Worm (Caenorhabditis elegans) whole organism, L1 larva: ENCODE results near the gene Y15E3A.5.

ENCODE experiments used
- ces-1 ChIP-seq: fragments of 150-350 bp; optimal IDR thresholded peaks from 2 replicates; lab custom pipeline; 2014; ENCODE audit warnings: missing biosample characterization, missing genetic modification reagents, missing genetic modification characterization
- dsc-1 ChIP-seq: sonication (generic microtip); optimal IDR thresholded peaks from 2 replicates; lab custom pipeline; 2016; ENCODE audit warnings: mild to moderate bottlenecking, missing genetic modification characterization, missing compliant biosample characterization
- fkh-8 ChIP-seq: sonication (generic microtip); optimal IDR thresholded peaks from 2 replicates; lab custom pipeline; 2016; ENCODE audit warnings: mild to moderate bottlenecking, missing genetic modification characterization, missing compliant biosample characterization
- hlh-17 ChIP-seq: fragments of 200-800 bp; sonication (Bioruptor generic); optimal IDR thresholded peaks from 2 replicates; lab custom pipeline; 2018; ENCODE audit warnings: missing genetic modification characterization, mild to moderate bottlenecking, missing compliant biosample characterization, moderate library complexity, borderline replicate concordance
- lin-14 ChIP-seq: fragments of 200-800 bp; sonication (Bioruptor generic); optimal IDR thresholded peaks from 2 replicates; lab custom pipeline; 2018; ENCODE audit warnings: mild to moderate bottlenecking, missing genetic modification characterization, moderate library complexity, missing compliant biosample characterization
- lin-39 ChIP-seq: fragments of 150-350 bp; optimal IDR thresholded peaks from 2 replicates; lab custom pipeline; 2014; ENCODE audit warnings: missing biosample characterization, missing genetic modification reagents, missing genetic modification characterization
- mdl-1 ChIP-seq, 2 experiments: fragments of 150-350 bp; optimal IDR thresholded peaks; 2 replicates each; lab custom pipeline; 2014 to 2017; ENCODE audit warnings: missing biosample characterization in 2 of 2, missing genetic modification characterization in 2 of 2, inconsistent platforms in 1 of 2
- mef-2 ChIP-seq: fragments of 150-350 bp; optimal IDR thresholded peaks from 2 replicates; lab custom pipeline; 2014; ENCODE audit warnings: missing biosample characterization, missing genetic modification characterization
- nhr-19 ChIP-seq: fragments of 200-800 bp; sonication (Bioruptor generic); conservative IDR thresholded peaks from 2 replicates; pipeline ENCODE4 v1.3.6; 2022; ENCODE audit warnings: missing genetic modification characterization, missing compliant biosample characterization
- nhr-237 ChIP-seq: fragments of 150-350 bp; optimal IDR thresholded peaks from 2 replicates; lab custom pipeline; 2014; ENCODE audit warnings: missing biosample characterization, missing genetic modification characterization
- skn-1 ChIP-seq: fragments of 150-350 bp; optimal IDR thresholded peaks from 2 replicates; lab custom pipeline; 2014; ENCODE audit warnings: missing biosample characterization, missing genetic modification characterization
- unc-30 ChIP-seq: sonication (generic microtip); optimal IDR thresholded peaks from 2 replicates; lab custom pipeline; 2017; ENCODE audit warnings: missing biosample characterization, missing genetic modification characterization

DNA sequence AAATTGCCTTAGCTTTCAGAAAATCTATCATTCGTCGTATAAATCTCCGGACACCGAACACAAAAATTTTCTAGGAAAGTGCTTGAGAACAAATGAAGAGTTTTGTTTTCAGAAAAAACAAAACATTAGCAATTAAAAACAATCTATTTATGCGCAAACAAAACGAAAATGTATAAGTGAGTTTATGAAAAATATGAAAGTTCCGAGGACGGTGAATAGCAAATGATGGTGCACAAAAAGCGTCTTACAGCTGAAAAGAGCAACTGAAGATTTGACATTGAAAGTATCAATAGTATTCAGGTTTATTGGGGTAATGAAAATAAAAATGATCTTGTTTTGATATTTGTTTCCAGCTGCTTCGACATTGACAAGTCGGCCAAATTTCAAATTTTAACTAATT lies 40.4 kb upstream of the Y15E3A.5 start:
- no peak for TF ChIP-seq dsc-1 (tag; lab: Kevin White, UChicago)
- TF ChIP-seq lin-39 (tag; lab: Kevin White, UChicago), result no peak
- no peak for TF ChIP-seq fkh-8 (tag; lab: Kevin White, UChicago)
- no peak for TF ChIP-seq hlh-17 (GFP tag; lab: Kevin White, UChicago)
- no peak for TF ChIP-seq nhr-237 (tag; lab: Kevin White, UChicago)
- no peak for TF ChIP-seq mdl-1 (tag; optimal IDR thresholded peaks at IDR 0.05; lab: Kevin White, UChicago)
- TF ChIP-seq ces-1 (GFP tag; lab: Kevin White, UChicago), result no peak
- no peak for TF ChIP-seq lin-14 (GFP tag; lab: Kevin White, UChicago)
- no peak for TF ChIP-seq nhr-19 (GFP tag; lab: Robert Waterston, UW)
- TF ChIP-seq skn-1 (tag; lab: Kevin White, UChicago), result no peak
- no peak for TF ChIP-seq mef-2
- TF ChIP-seq unc-30 (tag; lab: Kevin White, UChicago), result no peak
